Fruit fly (Drosophila melanogaster) whole organism, embryonic: ENCODE results near the gene CG15142.

Experiments
- Adf1 ChIP-seq: fragments of 200-800 bp; sonication (Bioruptor generic); IDR thresholded peaks from 2 replicates; pipeline ENCODE4 v1.3.6; 2022; ENCODE audit warnings: missing biosample characterization, missing genetic modification characterization
- Asciz ChIP-seq: fragments of 200-800 bp; sonication (Bioruptor generic); optimal IDR thresholded peaks from 2 replicates; lab custom pipeline; 2017; ENCODE audit warnings: missing biosample characterization, mild to moderate bottlenecking, missing genetic modification characterization, missing genetic modification reagents
- Atf3 ChIP-seq: fragments of 200-800 bp; sonication (Bioruptor generic); optimal IDR thresholded peaks from 3 replicates; lab custom pipeline; 2016; ENCODE audit warnings: missing biosample characterization, missing genetic modification characterization
- CG14860 ChIP-seq: fragments of 200-800 bp; sonication (Bioruptor generic); IDR thresholded peaks from 3 replicates; pipeline ENCODE4 v1.3.6; 2022; ENCODE audit warnings: missing biosample characterization, missing genetic modification characterization; ENCODE audit not compliant: partially characterized antibody
- CG15269 ChIP-seq: fragments of 200-800 bp; sonication (Bioruptor generic); optimal IDR thresholded peaks from 2 replicates; lab custom pipeline; 2018; ENCODE audit warnings: missing biosample characterization, mild to moderate bottlenecking, missing genetic modification characterization, moderate library complexity
- CG15696 ChIP-seq: fragments of 200-800 bp; sonication (Bioruptor generic); optimal IDR thresholded peaks from 2 replicates; lab custom pipeline; 2019; ENCODE audit warnings: missing biosample characterization, mild to moderate bottlenecking, missing genetic modification characterization, moderate library complexity
- CG17829 ChIP-seq: fragments of 200-800 bp; optimal IDR thresholded peaks from 2 replicates; lab custom pipeline; 2019; ENCODE audit warnings: missing biosample characterization, mild to moderate bottlenecking, missing genetic modification characterization, moderate library complexity
- CG17912 ChIP-seq: fragments of 200-800 bp; sonication (Bioruptor generic); optimal IDR thresholded peaks from 2 replicates; lab custom pipeline; 2018; ENCODE audit warnings: missing biosample characterization, mild to moderate bottlenecking, missing genetic modification characterization
- CG18262 ChIP-seq: fragments of 200-800 bp; optimal IDR thresholded peaks from 3 replicates; lab custom pipeline; 2019; ENCODE audit warnings: missing biosample characterization, mild to moderate bottlenecking, missing genetic modification characterization, moderate library complexity
- CG31365 ChIP-seq: fragments of 200-800 bp; sonication (Bioruptor generic); optimal IDR thresholded peaks from 2 replicates; lab custom pipeline; 2018; ENCODE audit warnings: missing biosample characterization, mild to moderate bottlenecking, missing genetic modification characterization
- CG3163 ChIP-seq: fragments of 200-800 bp; sonication (Bioruptor generic); optimal IDR thresholded peaks from 3 replicates; lab custom pipeline; 2016; ENCODE audit warnings: missing biosample characterization, missing genetic modification characterization
- CG5180 ChIP-seq: fragments of 200-800 bp; sonication (Bioruptor generic); optimal IDR thresholded peaks from 3 replicates; lab custom pipeline; 2017; ENCODE audit warnings: missing biosample characterization, missing genetic modification characterization, mild to moderate bottlenecking, moderate library complexity, missing genetic modification reagents
- CG7928 ChIP-seq: fragments of 200-800 bp; sonication (Bioruptor generic); optimal IDR thresholded peaks from 2 replicates; lab custom pipeline; 2017; ENCODE audit warnings: missing biosample characterization, mild to moderate bottlenecking, missing genetic modification characterization
- CG8944 ChIP-seq: fragments of 200-800 bp; sonication (Bioruptor generic); optimal IDR thresholded peaks from 3 replicates; lab custom pipeline; 2016; ENCODE audit warnings: missing biosample characterization, missing genetic modification characterization
- CG9437 ChIP-seq: fragments of 200-800 bp; sonication (Bioruptor generic); optimal IDR thresholded peaks from 2 replicates; lab custom pipeline; 2018; ENCODE audit warnings: missing biosample characterization, mild to moderate bottlenecking, missing genetic modification characterization
- Camta ChIP-seq: fragments of 200-800 bp; sonication (Bioruptor generic); optimal IDR thresholded peaks from 2 replicates; lab custom pipeline; 2016; ENCODE audit warnings: missing biosample characterization, missing genetic modification characterization
- D19A ChIP-seq: fragments of 200-800 bp; optimal IDR thresholded peaks from 3 replicates; lab custom pipeline; 2019; ENCODE audit warnings: missing biosample characterization, mild to moderate bottlenecking, missing genetic modification characterization, moderate library complexity
- Dip3 ChIP-seq: fragments of 200-800 bp; sonication (Bioruptor generic); optimal IDR thresholded peaks from 3 replicates; lab custom pipeline; 2016; ENCODE audit warnings: missing biosample characterization, missing genetic modification characterization
- Fer2 ChIP-seq: fragments of 200-800 bp; sonication (Bioruptor generic); optimal IDR thresholded peaks from 2 replicates; lab custom pipeline; 2018; ENCODE audit warnings: missing biosample characterization, mild to moderate bottlenecking, missing genetic modification characterization, moderate library complexity
- Lhr ChIP-seq: fragments of 200-800 bp; sonication (Bioruptor generic); optimal IDR thresholded peaks from 3 replicates; lab custom pipeline; 2017; ENCODE audit warnings: mild to moderate bottlenecking, missing biosample characterization, missing genetic modification reagents, missing genetic modification characterization
- Lim3 ChIP-seq: fragments of 200-800 bp; sonication (Bioruptor generic); IDR thresholded peaks from 2 replicates; pipeline ENCODE4 v1.3.6; 2022; ENCODE audit warnings: missing biosample characterization, missing genetic modification characterization
- Neu2 ChIP-seq: fragments of 200-800 bp; sonication (Bioruptor generic); optimal IDR thresholded peaks from 3 replicates; lab custom pipeline; 2016; ENCODE audit warnings: missing biosample characterization, missing genetic modification characterization, borderline replicate concordance
- NfI ChIP-seq: fragments of 200-800 bp; sonication (Bioruptor generic); optimal IDR thresholded peaks from 3 replicates; lab custom pipeline; 2018; ENCODE audit warnings: missing biosample characterization, mild to moderate bottlenecking, missing genetic modification characterization, moderate library complexity
- TFAM ChIP-seq: fragments of 200-800 bp; sonication (Bioruptor generic); optimal IDR thresholded peaks from 2 replicates; lab custom pipeline; 2017; ENCODE audit warnings: missing biosample characterization, missing genetic modification characterization, inconsistent platforms
- Usf ChIP-seq: fragments of 200-800 bp; sonication (Bioruptor generic); optimal IDR thresholded peaks from 2 replicates; lab custom pipeline; 2017; ENCODE audit warnings: missing genotype, missing biosample characterization, missing genetic modification characterization
- al ChIP-seq: fragments of 200-800 bp; sonication (Bioruptor generic); IDR thresholded peaks from 2 replicates; pipeline ENCODE4 v1.3.6; 2022; ENCODE audit warnings: missing biosample characterization, missing genetic modification characterization
- bab2 ChIP-seq: fragments of 200-800 bp; sonication (Bioruptor generic); optimal IDR thresholded peaks from 2 replicates; lab custom pipeline; 2016; ENCODE audit warnings: missing biosample characterization, missing genetic modification characterization
- crol ChIP-seq: fragments of 200-800 bp; sonication (Bioruptor generic); IDR thresholded peaks from 2 replicates; pipeline ENCODE4 v1.3.6; 2022; ENCODE audit warnings: missing biosample characterization, missing genetic modification characterization
- crp ChIP-seq, 2 experiments: fragments of 200-800 bp; sonication (Bioruptor generic); optimal IDR thresholded peaks; 2 replicates in 1 of 2; 3 replicates in 1 of 2; lab custom pipeline; 2017; ENCODE audit warnings: missing biosample characterization in 2 of 2, missing genetic modification characterization in 2 of 2, mild to moderate bottlenecking in 1 of 2, moderate library complexity in 1 of 2
- dysf ChIP-seq: fragments of 200-800 bp; sonication (Bioruptor generic); IDR thresholded peaks from 3 replicates; pipeline ENCODE4 v1.3.6; 2022; ENCODE audit warnings: missing biosample characterization, missing genetic modification characterization
- en ChIP-seq: fragments of 200-800 bp; sonication (Bioruptor generic); optimal IDR thresholded peaks from 2 replicates; lab custom pipeline; 2016; ENCODE audit warnings: missing biosample characterization, missing genetic modification characterization
- esg ChIP-seq: fragments of 200-800 bp; sonication (Bioruptor generic); conservative IDR thresholded peaks from 2 replicates; pipeline ENCODE4 v1.3.6; 2022; ENCODE audit warnings: missing biosample characterization, missing genetic modification characterization
- ewg ChIP-seq: fragments of 200-800 bp; sonication (Bioruptor generic); optimal IDR thresholded peaks from 3 replicates; lab custom pipeline; 2017; ENCODE audit warnings: mild to moderate bottlenecking, missing biosample characterization, missing genetic modification reagents, missing genetic modification characterization
- fd102C ChIP-seq: fragments of 200-800 bp; sonication (Bioruptor generic); optimal IDR thresholded peaks from 2 replicates; lab custom pipeline; 2018; ENCODE audit warnings: missing biosample characterization, mild to moderate bottlenecking, missing genetic modification characterization, moderate library complexity
- gce ChIP-seq: fragments of 200-800 bp; sonication (Bioruptor generic); IDR thresholded peaks from 3 replicates; pipeline ENCODE4 v1.3.6; 2022; ENCODE audit warnings: missing biosample characterization, missing genetic modification characterization
- kni ChIP-seq: fragments of 200-800 bp; sonication (Bioruptor generic); optimal IDR thresholded peaks from 3 replicates; lab custom pipeline; 2017; ENCODE audit warnings: mild to moderate bottlenecking, missing biosample characterization, missing genetic modification reagents, missing genetic modification characterization
- lab ChIP-seq: fragments of 200-800 bp; sonication (Bioruptor generic); optimal IDR thresholded peaks from 3 replicates; lab custom pipeline; 2017; ENCODE audit warnings: missing biosample characterization, missing genetic modification characterization, mild to moderate bottlenecking, moderate library complexity, missing genetic modification reagents
- p53 ChIP-seq: fragments of 200-800 bp; sonication (Bioruptor generic); optimal IDR thresholded peaks from 2 replicates; lab custom pipeline; 2016; ENCODE audit warnings: missing biosample characterization, missing genetic modification characterization
- prd ChIP-seq, 3 experiments: fragments of >200 bp in 2 of 3; fragments of 200-800 bp in 1 of 3; sonication (Bioruptor generic) in 1 of 3; optimal IDR thresholded peaks in 2 of 3; IDR thresholded peaks in 1 of 3; 2 replicates in 2 of 3; 3 replicates in 1 of 3; pipeline versions ENCODE4 v1.3.6 to Lab custom; 2017 to 2022; ENCODE audit warnings: missing biosample characterization in 1 of 3, missing genetic modification characterization in 1 of 3
- ranshi ChIP-seq: fragments of 200-800 bp; sonication (Bioruptor generic); IDR thresholded peaks from 2 replicates; pipeline ENCODE4 v1.3.6; 2022; ENCODE audit warnings: missing biosample characterization, missing genetic modification characterization
- run ChIP-seq: fragments of 200-800 bp; sonication (Bioruptor generic); optimal IDR thresholded peaks from 3 replicates; lab custom pipeline; 2018; ENCODE audit warnings: missing biosample characterization, mild to moderate bottlenecking, missing genetic modification characterization
- sqz ChIP-seq: fragments of 200-800 bp; sonication (Bioruptor generic); optimal IDR thresholded peaks from 3 replicates; lab custom pipeline; 2018; ENCODE audit warnings: missing biosample characterization, mild to moderate bottlenecking, missing genetic modification characterization
- tap ChIP-seq: fragments of 200-800 bp; optimal IDR thresholded peaks from 3 replicates; lab custom pipeline; 2019; ENCODE audit warnings: missing biosample characterization, mild to moderate bottlenecking, missing genetic modification characterization, moderate library complexity
- tin ChIP-seq: fragments of 200-800 bp; sonication (Bioruptor generic); optimal IDR thresholded peaks from 3 replicates; lab custom pipeline; 2016; ENCODE audit warnings: missing biosample characterization, missing genetic modification characterization
- trem ChIP-seq: fragments of 200-800 bp; optimal IDR thresholded peaks from 3 replicates; lab custom pipeline; 2019; ENCODE audit warnings: missing biosample characterization, mild to moderate bottlenecking, missing genetic modification characterization, moderate library complexity
- ttk ChIP-seq: fragments of 200-800 bp; sonication (Bioruptor generic); IDR thresholded peaks from 2 replicates; pipeline ENCODE4 v2.1.2; 2022; ENCODE audit warnings: missing biosample characterization, missing genetic modification characterization
- twi ChIP-seq: fragments of 200-800 bp; optimal IDR thresholded peaks from 2 replicates; lab custom pipeline; 2019; ENCODE audit warnings: missing biosample characterization, mild to moderate bottlenecking, missing genetic modification characterization, moderate library complexity
- zfh1 ChIP-seq: fragments of 200-800 bp; sonication (Bioruptor generic); IDR thresholded peaks from 3 replicates; pipeline ENCODE4 v1.3.6; 2022; ENCODE audit warnings: missing biosample characterization, missing genetic modification characterization

CG15142 gene

dm6 chr2L:17465915-17466677 lies 32.5 kb downstream of the CG15142 start (continued):
- peak; percentile 17 for TF ChIP-seq CG31365 (tag; lab: Kevin White, UChicago)
- peak; percentile 25 for TF ChIP-seq CG7928
- TF ChIP-seq prd (optimal IDR thresholded peaks at IDR 0.05; lab: Kevin White, UChicago), result no peak
- TF ChIP-seq prd (GFP tag; IDR thresholded peaks at IDR 0.05; lab: Robert Waterston, UW), result peak; percentile 79; the same call in 2 of the 3 replicates
- no peak for TF ChIP-seq CG14860 (GFP tag; lab: Robert Waterston, UW)
- peak; percentile 18; the same call in 1 of the 2 replicates for TF ChIP-seq al (GFP tag; lab: Robert Waterston, UW)
- peak; percentile 69 for TF ChIP-seq en (GFP tag; lab: Kevin White, UChicago)
- peak; percentile 72 for TF ChIP-seq ewg (GFP tag; lab: Kevin White, UChicago)
- peak; percentile 87 for TF ChIP-seq twi (tag; lab: Kevin White, UChicago)
- peak; percentile 88 for TF ChIP-seq CG18262
- TF ChIP-seq bab2 (GFP tag; lab: Kevin White, UChicago), result peak; percentile 78
- no peak for TF ChIP-seq fd102C (GFP tag; lab: Kevin White, UChicago)
- peak; percentile 81 for TF ChIP-seq tin
- TF ChIP-seq CG8944 (GFP tag; lab: Kevin White, UChicago), result peak; percentile 77
- peak; percentile 79 for TF ChIP-seq tap
- peak; percentile 83 for TF ChIP-seq CG17829 (tag; lab: Kevin White, UChicago)
- peak; percentile 67 for TF ChIP-seq NfI
- peak; percentile 43 for TF ChIP-seq Fer2 (tag; lab: Kevin White, UChicago)
- no peak for TF ChIP-seq sqz (GFP tag; lab: Kevin White, UChicago)
- TF ChIP-seq Atf3 (GFP tag; lab: Kevin White, UChicago), result peak; percentile 58
- peak; percentile 85 for TF ChIP-seq dysf
- peak; percentile 82 for TF ChIP-seq zfh1
- TF ChIP-seq esg (GFP tag; lab: Robert Waterston, UW), result peak; percentile 85
- peak; percentile 74 for TF ChIP-seq CG15696 (tag; lab: Kevin White, UChicago)
- TF ChIP-seq CG9437 (GFP tag; lab: Kevin White, UChicago), result peak; percentile 71
- peak; percentile 81 for TF ChIP-seq CG15269 (tag; lab: Kevin White, UChicago)
- peak; percentile 41 for TF ChIP-seq Lhr
- TF ChIP-seq Camta (GFP tag; lab: Kevin White, UChicago), result peak; percentile 88
- peak; percentile 43; the same call in 1 of the 2 replicates for TF ChIP-seq Adf1 (GFP tag; lab: Robert Waterston, UW)
- peak; percentile 73 for TF ChIP-seq run (tag; lab: Kevin White, UChicago)
- TF ChIP-seq Dip3 (GFP tag; lab: Kevin White, UChicago), result peak; percentile 43
- no peak for TF ChIP-seq Usf (GFP tag; lab: Kevin White, UChicago)
- peak; percentile 84 for TF ChIP-seq ranshi
- TF ChIP-seq crp (GFP tag; optimal IDR thresholded peaks at IDR 0.05; lab: Kevin White, UChicago), result peak in 1 of 2 experiments; percentile 45
- TF ChIP-seq CG3163 (GFP tag; lab: Kevin White, UChicago), result peak; percentile 34
- TF ChIP-seq Lim3 (GFP tag; lab: Robert Waterston, UW), result peak; percentile 58; the same call in 1 of the 2 replicates
- peak; percentile 73 for TF ChIP-seq ttk (GFP tag; lab: Robert Waterston, UW)
- no peak for TF ChIP-seq kni (GFP tag; lab: Kevin White, UChicago)
- TF ChIP-seq gce (GFP tag; lab: Robert Waterston, UW), result peak; percentile 68; the same call in 2 of the 3 replicates
- peak; percentile 28; the same call in 1 of the 2 replicates for TF ChIP-seq crol (GFP tag; lab: Robert Waterston, UW)
- TF ChIP-seq p53, result peak; percentile 71
- TF ChIP-seq trem (tag; lab: Kevin White, UChicago), result peak; percentile 62
- peak; percentile 85 for TF ChIP-seq D19A (tag; lab: Kevin White, UChicago)
- peak; percentile 4 for TF ChIP-seq TFAM
- peak; percentile 74 for TF ChIP-seq Asciz (GFP tag; lab: Kevin White, UChicago)
- TF ChIP-seq CG17912 (GFP tag; lab: Kevin White, UChicago), result peak; percentile 9
- TF ChIP-seq Neu2 (GFP tag; lab: Kevin White, UChicago), result no peak
- TF ChIP-seq CG5180, result peak; percentile 64
- TF ChIP-seq lab (GFP tag; lab: Kevin White, UChicago), result peak; percentile 87
